Fruit fly (Drosophila melanogaster) whole organism, wandering third instar larva: ENCODE results near the gene Ir94a.

Source experiments
- Abd-B ChIP-seq: fragments of >200 bp; optimal IDR thresholded peaks from 2 replicates; lab custom pipeline; 2017; ENCODE audit warnings: missing biosample characterization, missing genetic modification characterization
- Jra ChIP-seq: sonication (Bioruptor generic); optimal IDR thresholded peaks from 2 replicates; lab custom pipeline; 2016; ENCODE audit warnings: missing biosample characterization, missing genetic modification characterization
- Mio ChIP-seq: sonication (Bioruptor generic); optimal IDR thresholded peaks from 2 replicates; lab custom pipeline; 2016; ENCODE audit warnings: missing biosample characterization, missing genetic modification characterization
- Sp1 ChIP-seq: fragments of 200-800 bp; sonication (Bioruptor generic); optimal IDR thresholded peaks from 3 replicates; lab custom pipeline; 2019; ENCODE audit warnings: missing biosample characterization, mild to moderate bottlenecking, missing genetic modification characterization, moderate library complexity
- brk ChIP-seq: fragments of 200-800 bp; sonication (Bioruptor generic); optimal IDR thresholded peaks from 2 replicates; lab custom pipeline; 2016; ENCODE audit warnings: missing biosample characterization, mild to moderate bottlenecking, missing genetic modification characterization
- ey ChIP-seq: fragments of 200-800 bp; sonication (Bioruptor generic); optimal IDR thresholded peaks from 2 replicates; lab custom pipeline; 2016; ENCODE audit warnings: missing biosample characterization, missing genetic modification characterization
- fru ChIP-seq: fragments of 200-800 bp; sonication (Bioruptor generic); optimal IDR thresholded peaks from 3 replicates; lab custom pipeline; 2016; ENCODE audit warnings: missing biosample characterization, mild to moderate bottlenecking, missing genetic modification characterization
- pan ChIP-seq: fragments of >200 bp; optimal IDR thresholded peaks from 2 replicates; lab custom pipeline; 2017

DNA sequence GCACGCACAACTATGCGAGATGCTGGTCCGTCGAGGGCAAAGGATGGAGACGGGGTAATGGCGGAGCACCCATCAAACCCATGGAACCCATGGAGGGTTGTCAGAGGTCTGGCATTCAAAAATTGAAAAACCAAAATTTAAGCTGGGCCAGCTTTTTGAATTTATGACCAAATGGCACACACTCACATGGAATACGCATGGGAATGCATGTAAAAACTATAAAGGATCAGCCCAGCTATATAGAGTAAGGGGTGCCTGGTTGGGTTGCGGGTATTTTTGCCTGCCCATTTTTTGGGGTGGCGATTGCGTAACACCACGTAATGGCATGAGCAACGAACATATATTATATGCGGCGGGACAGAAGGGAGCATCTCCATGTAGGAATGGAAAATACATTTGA, 39.2 kb downstream of the Ir94a start:
- TF ChIP-seq Jra = no peak
- TF ChIP-seq Sp1 (GFP tag; lab: Kevin White, UChicago) = no peak
- no peak for TF ChIP-seq Mio (GFP tag; lab: Kevin White, UChicago)
- no peak for TF ChIP-seq brk (GFP tag; lab: Kevin White, UChicago)
- no peak for TF ChIP-seq pan
- no peak for TF ChIP-seq fru (GFP tag; lab: Kevin White, UChicago)
- no peak for TF ChIP-seq ey (GFP tag; lab: Kevin White, UChicago)
- TF ChIP-seq Abd-B = no peak
